Worm (Caenorhabditis elegans) whole organism, early embryonic: Measurements from ENCODE around the gene R53.4.

Experiments
- B0310.2 ChIP-seq: sonication (generic microtip); optimal IDR thresholded peaks from 2 replicates; lab custom pipeline; 2016; ENCODE audit warnings: mild to moderate bottlenecking, missing genetic modification characterization, missing compliant biosample characterization
- F13C5.2 ChIP-seq: sonication (generic microtip); optimal IDR thresholded peaks from 2 replicates; lab custom pipeline; 2017; ENCODE audit warnings: mild to moderate bottlenecking, missing genetic modification characterization, inconsistent platforms, missing compliant biosample characterization
- aly-1 ChIP-seq: sonication (generic microtip); optimal IDR thresholded peaks from 2 replicates; lab custom pipeline; 2016; ENCODE audit warnings: missing genetic modification characterization, missing compliant biosample characterization
- ama-1 ChIP-seq: fragments of 150-350 bp; optimal IDR thresholded peaks from 2 replicates; lab custom pipeline; 2014
- ceh-13 ChIP-seq: fragments of 200-800 bp; sonication (Bioruptor generic); optimal IDR thresholded peaks from 2 replicates; lab custom pipeline; 2018; ENCODE audit warnings: mild to moderate bottlenecking, missing genetic modification characterization, missing compliant biosample characterization
- ceh-36 ChIP-seq: sonication (generic microtip); optimal IDR thresholded peaks from 2 replicates; lab custom pipeline; 2016; ENCODE audit warnings: missing genetic modification characterization, inconsistent platforms, missing compliant biosample characterization
- ets-7 ChIP-seq: sonication (generic microtip); optimal IDR thresholded peaks from 2 replicates; lab custom pipeline; 2016; ENCODE audit warnings: missing genotype, missing genetic modification characterization, missing compliant biosample characterization
- flt-1 ChIP-seq: fragments of 200-800 bp; sonication (Bioruptor generic); IDR thresholded peaks from 2 replicates; pipeline ENCODE4 v1.3.6; 2022; ENCODE audit warnings: missing genetic modification characterization, missing compliant biosample characterization
- hmbx-1 ChIP-seq: sonication (generic microtip); optimal IDR thresholded peaks from 2 replicates; lab custom pipeline; 2016; ENCODE audit warnings: mild to moderate bottlenecking, missing genetic modification characterization, missing compliant biosample characterization
- hmg-4 ChIP-seq: fragments of 200-800 bp; sonication (Bioruptor generic); optimal IDR thresholded peaks from 2 replicates; lab custom pipeline; 2018; ENCODE audit warnings: mild to moderate bottlenecking, missing genetic modification characterization, missing compliant biosample characterization
- hnd-1 ChIP-seq: sonication (generic microtip); optimal IDR thresholded peaks from 2 replicates; lab custom pipeline; 2016; ENCODE audit warnings: missing genetic modification characterization, missing compliant biosample characterization
- pes-1 ChIP-seq: fragments of 200-800 bp; sonication (Bioruptor generic); IDR thresholded peaks from 2 replicates; pipeline ENCODE4 v1.3.6; 2022; ENCODE audit warnings: missing genetic modification reagents, missing genetic modification characterization, missing compliant biosample characterization
- scrt-1 ChIP-seq: fragments of 200-800 bp; sonication (Bioruptor generic); IDR thresholded peaks from 2 replicates; pipeline ENCODE4 v1.3.6; 2022; ENCODE audit warnings: missing genetic modification characterization, missing compliant biosample characterization
- sea-1 ChIP-seq: fragments of 200-800 bp; sonication (Bioruptor generic); conservative IDR thresholded peaks from 2 replicates; pipeline ENCODE4 v1.3.6; 2022; ENCODE audit warnings: missing genetic modification characterization, missing compliant biosample characterization
- tbx-11 ChIP-seq: fragments of 200-800 bp; sonication (Bioruptor generic); IDR thresholded peaks from 2 replicates; pipeline ENCODE4 v1.3.6; 2022; ENCODE audit warnings: missing genetic modification characterization, missing compliant biosample characterization
- tbx-37 ChIP-seq: fragments of 200-800 bp; sonication (Bioruptor generic); conservative IDR thresholded peaks from 2 replicates; pipeline ENCODE4 v1.3.6; 2022; ENCODE audit warnings: missing genetic modification reagents, missing genetic modification characterization, missing compliant biosample characterization
- tra-4 ChIP-seq: sonication (generic microtip); optimal IDR thresholded peaks from 2 replicates; lab custom pipeline; 2017; ENCODE audit warnings: missing genetic modification characterization, missing compliant biosample characterization

Gene R53.4

DNA sequence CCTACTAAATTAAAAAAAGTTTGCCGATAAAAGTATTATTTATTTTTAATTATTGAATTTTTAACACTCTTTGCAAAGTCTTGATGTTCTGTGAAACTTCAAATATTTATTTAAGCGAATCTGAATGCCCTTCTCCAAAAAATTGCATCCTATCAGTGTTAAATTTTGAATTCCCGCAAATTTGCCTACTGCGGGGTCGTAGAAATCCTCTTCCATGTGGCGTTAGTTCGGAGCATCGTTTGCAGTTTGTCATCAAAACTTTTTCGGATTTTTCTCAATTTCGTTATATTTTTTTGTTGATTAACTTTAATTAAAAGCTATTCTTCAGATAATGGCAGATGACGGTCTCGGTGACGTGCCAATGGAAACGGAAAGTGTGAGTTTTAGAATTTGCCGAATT lies 27.4 kb downstream of the R53.4 start, which contains the start of gene ufd-3:
Gene ufd-3, plus strand, starts transcription at position 324 of the 400 bp plus-strand sequence.
- TF ChIP-seq pes-1 (GFP tag; lab: Robert Waterston, UW) (no peak; the same call in 1 of the 2 replicates), tbx-37 (GFP tag; lab: Robert Waterston, UW) (peak; percentile 87), scrt-1 (no peak), flt-1 (GFP tag; lab: Robert Waterston, UW) (peak; percentile 47; the same call in 1 of the 2 replicates), F13C5.2 (peak; percentile 57)

DNA sequence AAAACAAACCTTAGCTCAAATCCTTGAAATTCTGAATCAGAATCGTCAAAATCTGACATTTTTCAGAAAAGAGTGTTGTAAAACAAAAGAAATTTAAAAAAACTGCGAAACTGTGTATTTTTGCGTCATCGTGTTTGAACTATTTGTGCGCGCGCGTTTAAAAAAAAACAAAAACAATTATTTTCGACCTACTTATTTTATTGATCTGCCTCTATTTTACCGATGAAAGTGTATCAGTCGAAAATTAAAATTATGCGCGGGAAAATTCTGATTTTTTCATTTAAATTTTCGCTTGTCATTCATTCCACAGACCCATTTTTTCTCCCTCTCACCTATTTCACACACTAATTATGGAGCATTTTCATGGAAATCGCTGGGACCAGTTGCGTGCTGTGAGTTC lies 29.0 kb downstream of the R53.4 start, which contains the start of the genes C05C10.7 and C05C10.5:
Gene C05C10.7, minus strand, starts transcription at position 95 of the 400 bp plus-strand sequence.
Gene C05C10.5, plus strand, starts transcription at position 164 of the 400 bp plus-strand sequence.
- TF ChIP-seq aly-1 (no peak), pes-1 (GFP tag; lab: Robert Waterston, UW) (no peak), ama-1 (lab: Kevin White, UChicago) (no peak), tbx-11 (GFP tag; lab: Robert Waterston, UW) (no peak), hmg-4 (GFP tag; lab: Kevin White, UChicago) (no peak), flt-1 (GFP tag; lab: Robert Waterston, UW) (no peak), tra-4 (no peak), sea-1 (GFP tag; lab: Robert Waterston, UW) (no peak), ceh-36 (tag; lab: Kevin White, UChicago) (no peak), ceh-13 (GFP tag; lab: Kevin White, UChicago) (no peak), hnd-1 (tag; lab: Kevin White, UChicago) (no peak), hmbx-1 (tag; lab: Kevin White, UChicago) (no peak), F13C5.2 (no peak), scrt-1 (no peak), tbx-37 (GFP tag; lab: Robert Waterston, UW) (no peak), ets-7 (tag; lab: Kevin White, UChicago) (no peak), B0310.2 (tag; lab: Kevin White, UChicago) (no peak)

DNA sequence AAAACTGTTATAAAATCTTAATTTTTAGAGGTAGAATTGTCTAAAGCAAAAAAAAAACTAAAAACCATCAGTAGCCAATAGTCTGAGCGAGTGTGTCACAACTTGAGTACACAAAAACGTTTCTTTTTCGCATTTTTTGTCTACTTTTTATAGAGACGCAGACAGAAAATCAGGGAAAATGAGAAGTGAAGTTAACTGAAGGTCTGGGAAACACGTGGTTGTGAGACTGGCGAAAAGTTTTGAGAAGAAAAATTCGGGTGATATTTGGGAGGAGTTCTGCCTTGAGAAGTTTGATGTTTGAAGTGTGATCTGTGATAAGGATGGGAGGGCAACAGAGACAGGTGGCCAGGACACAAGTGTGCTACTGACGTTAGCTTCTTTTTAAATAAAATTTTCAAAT lies 30.2 kb downstream of the R53.4 start:
- TF ChIP-seq hnd-1 (tag; lab: Kevin White, UChicago) = no peak
- TF ChIP-seq ama-1 (lab: Kevin White, UChicago) = no peak
- no peak for TF ChIP-seq sea-1 (GFP tag; lab: Robert Waterston, UW)
- no peak for TF ChIP-seq flt-1 (GFP tag; lab: Robert Waterston, UW)
- TF ChIP-seq ceh-13 (GFP tag; lab: Kevin White, UChicago) = no peak
- no peak for TF ChIP-seq scrt-1
- TF ChIP-seq hmg-4 (GFP tag; lab: Kevin White, UChicago) = no peak
- no peak for TF ChIP-seq pes-1 (GFP tag; lab: Robert Waterston, UW)
- no peak for TF ChIP-seq aly-1
- no peak for TF ChIP-seq tra-4
- no peak for TF ChIP-seq tbx-11 (GFP tag; lab: Robert Waterston, UW)
- TF ChIP-seq B0310.2 (tag; lab: Kevin White, UChicago) = no peak

DNA sequence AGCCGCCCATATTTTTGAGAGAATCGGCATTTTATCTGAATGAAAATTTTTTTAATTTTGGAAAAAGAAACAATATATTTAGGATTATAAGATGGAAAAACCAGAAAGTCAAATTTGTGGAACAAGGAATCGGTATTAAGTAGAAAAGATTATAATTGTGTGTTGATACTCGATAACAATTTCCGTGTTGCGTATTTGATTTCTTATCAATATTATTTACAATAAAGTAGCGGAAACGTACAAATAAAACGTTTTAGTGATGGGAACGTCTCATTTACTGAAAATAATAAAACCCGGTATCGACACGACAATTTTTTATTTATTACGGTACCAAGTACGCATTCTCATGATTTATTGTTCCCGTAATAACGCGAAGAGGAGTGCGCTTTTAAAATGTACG lies 31.0 kb downstream of the R53.4 start, which contains the start of gene C05C10.3:
Gene C05C10.3, minus strand, starts transcription at position 35 of the 400 bp plus-strand sequence.
- TF ChIP-seq ets-7 (tag; lab: Kevin White, UChicago) (no peak), tbx-37 (GFP tag; lab: Robert Waterston, UW) (no peak), sea-1 (GFP tag; lab: Robert Waterston, UW) (no peak), flt-1 (GFP tag; lab: Robert Waterston, UW) (no peak), ceh-36 (tag; lab: Kevin White, UChicago) (no peak), hmbx-1 (tag; lab: Kevin White, UChicago) (no peak), scrt-1 (no peak), B0310.2 (tag; lab: Kevin White, UChicago) (no peak)

DNA sequence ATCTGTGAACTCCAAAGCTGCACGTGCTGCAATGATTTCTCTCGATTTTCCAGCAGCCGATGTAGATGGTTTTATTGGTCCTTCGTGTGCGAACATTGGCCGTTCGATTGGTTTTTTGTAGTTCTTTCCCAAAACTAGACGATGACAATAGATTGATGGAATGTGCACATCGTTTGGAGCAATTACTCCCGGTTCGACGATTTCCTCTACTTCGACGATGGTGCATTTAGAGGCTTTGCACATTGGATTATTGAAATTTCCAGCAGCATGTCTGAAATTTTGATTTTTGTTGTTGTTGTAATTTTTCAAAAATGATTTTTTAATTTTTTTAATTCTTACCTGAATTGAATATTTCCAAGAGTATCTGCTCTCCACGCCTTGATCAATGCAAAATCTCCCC lies 32.2 kb downstream of the R53.4 start:
- TF ChIP-seq aly-1 (no peak), scrt-1 (no peak), hnd-1 (tag; lab: Kevin White, UChicago) (no peak), sea-1 (GFP tag; lab: Robert Waterston, UW) (no peak)

DNA sequence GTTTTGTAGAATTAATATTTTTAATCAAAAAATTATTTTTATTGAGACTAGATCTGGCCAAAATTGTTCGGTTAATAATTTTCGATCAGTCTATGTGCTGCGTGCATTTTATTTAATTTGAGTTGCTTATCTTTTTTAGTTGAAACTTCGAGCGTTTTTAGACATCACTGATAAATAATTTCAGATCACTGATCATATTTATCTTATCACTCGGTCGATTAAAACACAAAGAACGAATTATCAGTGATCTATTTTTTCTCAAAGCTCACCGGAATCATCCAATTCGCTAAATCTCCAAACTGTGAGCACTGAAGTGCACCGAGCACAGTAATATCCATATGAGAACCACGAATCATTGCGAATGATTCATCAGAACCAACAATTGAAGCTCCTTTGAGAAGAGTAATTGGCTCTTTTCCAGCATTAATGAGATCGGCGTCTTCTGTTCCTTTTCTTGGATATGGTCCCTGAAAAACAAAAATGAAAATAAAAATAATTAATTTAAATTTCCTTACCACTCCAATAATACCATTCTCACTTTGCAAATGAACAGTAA lies 32.7 kb downstream of the R53.4 start:
- no peak for TF ChIP-seq flt-1 (GFP tag; lab: Robert Waterston, UW)
- no peak for TF ChIP-seq pes-1 (GFP tag; lab: Robert Waterston, UW)
- TF ChIP-seq sea-1 (GFP tag; lab: Robert Waterston, UW) = no peak
- TF ChIP-seq B0310.2 (tag; lab: Kevin White, UChicago) = no peak
- TF ChIP-seq tbx-37 (GFP tag; lab: Robert Waterston, UW) = no peak
- TF ChIP-seq hnd-1 (tag; lab: Kevin White, UChicago) = no peak
- no peak for TF ChIP-seq aly-1
- no peak for TF ChIP-seq hmbx-1 (tag; lab: Kevin White, UChicago)
- TF ChIP-seq ama-1 (lab: Kevin White, UChicago) = no peak
- TF ChIP-seq ceh-13 (GFP tag; lab: Kevin White, UChicago) = no peak
- TF ChIP-seq tra-4 = no peak

DNA sequence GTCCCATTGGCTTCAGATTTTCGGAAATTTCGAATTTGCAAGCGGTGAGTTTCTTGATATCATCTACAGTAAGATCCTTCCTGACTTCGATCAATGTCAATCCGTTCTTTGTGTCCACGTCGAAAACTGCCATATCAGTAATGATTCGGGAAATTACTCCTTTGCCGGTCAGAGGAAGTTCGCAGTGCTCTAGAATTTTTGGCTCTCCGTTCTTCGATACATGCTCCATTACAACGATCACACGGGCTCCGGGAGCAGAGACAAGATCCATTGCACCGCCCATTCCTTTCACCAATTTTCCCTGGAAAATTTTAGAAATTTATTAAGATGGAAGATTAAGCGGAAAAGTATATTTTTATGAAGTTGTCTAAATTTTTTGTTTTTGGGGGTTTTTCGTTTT lies 33.3 kb downstream of the R53.4 start:
- TF ChIP-seq hmbx-1 (tag; lab: Kevin White, UChicago) (no peak), tra-4 (no peak), hmg-4 (GFP tag; lab: Kevin White, UChicago) (no peak), pes-1 (GFP tag; lab: Robert Waterston, UW) (no peak), ceh-36 (tag; lab: Kevin White, UChicago) (no peak), F13C5.2 (no peak), aly-1 (no peak), tbx-11 (GFP tag; lab: Robert Waterston, UW) (no peak)

DNA sequence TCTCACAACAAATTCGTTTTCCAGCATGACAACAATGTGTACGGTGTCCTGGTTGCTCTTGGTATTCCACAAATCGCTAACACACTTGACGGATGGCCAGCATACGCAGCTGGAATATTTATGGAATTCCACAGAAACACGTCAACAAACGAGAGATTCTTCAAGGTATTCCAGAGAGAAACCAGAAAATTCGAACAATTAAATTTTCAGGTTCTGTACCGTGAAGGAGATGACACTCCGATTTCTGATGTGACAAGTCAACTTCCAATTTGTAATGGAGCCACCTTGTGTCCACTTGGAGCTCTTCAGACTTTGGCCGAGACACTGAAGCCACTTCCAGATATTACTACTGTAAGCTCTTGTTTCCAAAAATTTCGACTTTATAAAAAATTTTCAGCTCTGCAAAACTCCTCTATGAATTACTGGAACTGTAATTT lies 33.9 kb downstream of the R53.4 start:
- TF ChIP-seq ceh-36 (tag; lab: Kevin White, UChicago) (no peak), tbx-11 (GFP tag; lab: Robert Waterston, UW) (no peak), pes-1 (GFP tag; lab: Robert Waterston, UW) (no peak), ceh-13 (GFP tag; lab: Kevin White, UChicago) (no peak), tbx-37 (GFP tag; lab: Robert Waterston, UW) (no peak), ama-1 (lab: Kevin White, UChicago) (no peak), hnd-1 (tag; lab: Kevin White, UChicago) (no peak), tra-4 (no peak), scrt-1 (no peak), F13C5.2 (no peak), sea-1 (GFP tag; lab: Robert Waterston, UW) (no peak)
